Worm (Caenorhabditis elegans): Measurements from ENCODE around the gene set-22.

ce11 chrV:10399290-10399689, 37.4 kb upstream of the set-22 start:
- TF ChIP-seq ama-1 (optimal IDR thresholded peaks at IDR 0.05) (no peak), tbx-37 (GFP tag; conservative IDR thresholded peaks at IDR 0.05) (no peak), ceh-13 (GFP tag; optimal IDR thresholded peaks at IDR 0.05) (no peak), flt-1 (GFP tag; IDR thresholded peaks at IDR 0.05) (no peak)
